Fruit fly (Drosophila melanogaster): ENCODE data around the gene CG10472.
A peak's percentile ranks its signal among the peaks of the same experiment; 100 is the strongest.

CG10472 gene

DNA sequence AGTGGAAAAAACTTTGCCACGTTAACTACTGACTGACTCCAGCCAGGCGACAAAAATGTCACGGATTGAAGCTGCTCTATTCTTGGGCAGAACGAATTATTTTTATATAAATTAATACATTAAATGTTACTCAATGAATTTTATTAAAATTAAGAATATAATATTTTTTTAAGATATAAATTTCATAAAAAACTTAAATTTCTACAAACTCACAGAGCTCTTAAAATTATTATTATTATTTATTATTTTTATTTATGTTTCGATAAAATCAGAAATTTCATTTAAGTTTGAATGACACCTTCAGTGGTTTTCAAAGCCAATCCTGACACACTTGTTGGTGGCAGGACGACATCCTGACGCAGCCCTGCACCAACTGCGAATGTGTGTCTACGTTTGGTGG lies 22.4 kb upstream of the CG10472 start (continued):
- TF ChIP-seq CG10631 (GFP tag; optimal IDR thresholded peaks at IDR 0.05) (peak; percentile 69), CG32006 (GFP tag; optimal IDR thresholded peaks at IDR 0.05) (peak; percentile 83), dac (GFP tag; optimal IDR thresholded peaks at IDR 0.05) (no peak), CG9139 (GFP tag; optimal IDR thresholded peaks at IDR 0.05) (no peak), spab (GFP tag; optimal IDR thresholded peaks at IDR 0.05) (peak; percentile 46), fd59A (GFP tag; optimal IDR thresholded peaks at IDR 0.05) (peak; percentile 33), CG6163 (GFP tag; IDR thresholded peaks at IDR 0.05) (0 out of 3 replicates have a peak, but pooled peaks have one; percentile 5), achi (GFP tag; optimal IDR thresholded peaks at IDR 0.05) (peak; percentile 83), Eip93F (GFP tag; optimal IDR thresholded peaks at IDR 0.05) (no peak), acj6 (GFP tag; optimal IDR thresholded peaks at IDR 0.05) (peak; percentile 69), fkh (GFP tag; optimal IDR thresholded peaks at IDR 0.05) (no peak), topi (GFP tag; optimal IDR thresholded peaks at IDR 0.05) (no peak), CG3919 (GFP tag; optimal IDR thresholded peaks at IDR 0.05) (peak; percentile 41), CG11294 (GFP tag; IDR thresholded peaks at IDR 0.05) (no peak), CG6854 (GFP tag; optimal IDR thresholded peaks at IDR 0.05) (no peak), CG6792 (GFP tag; optimal IDR thresholded peaks at IDR 0.05) (peak; percentile 55), dsx (GFP tag; optimal IDR thresholded peaks at IDR 0.05; ENCODE audit: poor library complexity, severe bottlenecking) (peak; percentile 63), CG11902 (GFP tag; optimal IDR thresholded peaks at IDR 0.05) (no peak), OdsH (GFP tag; optimal IDR thresholded peaks at IDR 0.05) (peak; percentile 72), Ets21C (GFP tag; optimal IDR thresholded peaks at IDR 0.05) (no peak), cyc (GFP tag; optimal IDR thresholded peaks at IDR 0.05) (no peak)

dm6 chr3L:6084446-6084845 lies 21.7 kb upstream of the CG10472 start:
- peak; percentile 46 for TF ChIP-seq pdm3 (GFP tag; optimal IDR thresholded peaks at IDR 0.05)
- TF ChIP-seq acj6 (GFP tag; optimal IDR thresholded peaks at IDR 0.05) = peak; percentile 46
- TF ChIP-seq CG9139 (GFP tag; optimal IDR thresholded peaks at IDR 0.05) = no peak
- no peak for TF ChIP-seq CG6854 (GFP tag; optimal IDR thresholded peaks at IDR 0.05)
- peak; percentile 68 for TF ChIP-seq Hr4 (GFP tag; optimal IDR thresholded peaks at IDR 0.05)
- no peak for TF ChIP-seq Met (GFP tag; optimal IDR thresholded peaks at IDR 0.05)
- TF ChIP-seq achi (GFP tag; optimal IDR thresholded peaks at IDR 0.05) = peak; percentile 45
- no peak for TF ChIP-seq vri (GFP tag; optimal IDR thresholded peaks at IDR 0.05)
- TF ChIP-seq CG15336 (GFP tag; IDR thresholded peaks at IDR 0.05) = peak; percentile 75
- TF ChIP-seq Ets21C (GFP tag; optimal IDR thresholded peaks at IDR 0.05) = no peak
- no peak for TF ChIP-seq CG7368 (GFP tag; optimal IDR thresholded peaks at IDR 0.05)
- TF ChIP-seq CG6808 (GFP tag; optimal IDR thresholded peaks at IDR 0.05) = no peak
- no peak; the same call in 2 of the 3 replicates for TF ChIP-seq eg (GFP tag; IDR thresholded peaks at IDR 0.05)
- TF ChIP-seq Smox (GFP tag; optimal IDR thresholded peaks at IDR 0.05) = no peak
- peak; percentile 73 for TF ChIP-seq CG8119 (GFP tag; IDR thresholded peaks at IDR 0.05)
- no peak for TF ChIP-seq CG11762 (GFP tag; optimal IDR thresholded peaks at IDR 0.05; ENCODE audit: insufficient read depth)
- TF ChIP-seq CG10669 (GFP tag; optimal IDR thresholded peaks at IDR 0.05) = peak; percentile 19
- TF ChIP-seq Sox15 (GFP tag; optimal IDR thresholded peaks at IDR 0.05) = no peak
- no peak; the same call in 1 of the 2 replicates for TF ChIP-seq CG11294 (GFP tag; IDR thresholded peaks at IDR 0.05)
- peak; percentile 45 for TF ChIP-seq Gug (GFP tag; IDR thresholded peaks at IDR 0.05)
- TF ChIP-seq fkh (GFP tag; optimal IDR thresholded peaks at IDR 0.05) = no peak
- TF ChIP-seq CG34406 (GFP tag; optimal IDR thresholded peaks at IDR 0.05) = no peak
- peak; percentile 7 for TF ChIP-seq Sox14 (GFP tag; optimal IDR thresholded peaks at IDR 0.05)
- no peak for TF ChIP-seq CG8632 (GFP tag; optimal IDR thresholded peaks at IDR 0.05)
- TF ChIP-seq CG3919 (GFP tag; optimal IDR thresholded peaks at IDR 0.05) = peak; percentile 14
- peak; percentile 26 for TF ChIP-seq CG3032 (tag; optimal IDR thresholded peaks at IDR 0.05)
- TF ChIP-seq CG6792 (GFP tag; optimal IDR thresholded peaks at IDR 0.05) = no peak
- no peak for TF ChIP-seq spab (GFP tag; optimal IDR thresholded peaks at IDR 0.05)
- peak; percentile 19 for TF ChIP-seq CG6276 (GFP tag; optimal IDR thresholded peaks at IDR 0.05)
- TF ChIP-seq svp (GFP tag) = peak; percentile 38
- TF ChIP-seq Blimp-1 (GFP tag; optimal IDR thresholded peaks at IDR 0.05) = no peak
- no peak for TF ChIP-seq Hr38 (GFP tag; optimal IDR thresholded peaks at IDR 0.05)
- TF ChIP-seq cyc (GFP tag; optimal IDR thresholded peaks at IDR 0.05) = no peak
- no peak for TF ChIP-seq dac (GFP tag; optimal IDR thresholded peaks at IDR 0.05)
- TF ChIP-seq fd59A (GFP tag; optimal IDR thresholded peaks at IDR 0.05) = no peak
- peak; percentile 6 for TF ChIP-seq esn (GFP tag; optimal IDR thresholded peaks at IDR 0.05)
- TF ChIP-seq ss (GFP tag; optimal IDR thresholded peaks at IDR 0.05) = no peak
- TF ChIP-seq CG8319 (GFP tag; optimal IDR thresholded peaks at IDR 0.05) = no peak
- TF ChIP-seq fd85E (GFP tag; optimal IDR thresholded peaks at IDR 0.05) = no peak
- TF ChIP-seq CG31627 (GFP tag; optimal IDR thresholded peaks at IDR 0.05) = no peak
- peak in 1 of 2 experiments; percentile 46 for TF ChIP-seq salr (GFP tag; optimal IDR thresholded peaks at IDR 0.05)
